Worm (Caenorhabditis elegans) whole organism, L1 larva: ENCODE measurements around the gene C37H5.13.

Source experiments
- C34B4.2 ChIP-seq: sonication (generic microtip); optimal IDR thresholded peaks from 2 replicates; lab custom pipeline; 2017; ENCODE audit warnings: mild to moderate bottlenecking, missing genetic modification characterization, missing compliant biosample characterization
- lsy-2 ChIP-seq, 2 experiments: fragments of 150-350 bp; optimal IDR thresholded peaks; 2 replicates each; lab custom pipeline; 2014; ENCODE audit warnings: missing biosample characterization in 2 of 2, missing genetic modification characterization in 2 of 2
- nhr-76 ChIP-seq: sonication (generic microtip); optimal IDR thresholded peaks from 2 replicates; lab custom pipeline; 2017; ENCODE audit warnings: missing biosample characterization, missing genetic modification characterization

DNA sequence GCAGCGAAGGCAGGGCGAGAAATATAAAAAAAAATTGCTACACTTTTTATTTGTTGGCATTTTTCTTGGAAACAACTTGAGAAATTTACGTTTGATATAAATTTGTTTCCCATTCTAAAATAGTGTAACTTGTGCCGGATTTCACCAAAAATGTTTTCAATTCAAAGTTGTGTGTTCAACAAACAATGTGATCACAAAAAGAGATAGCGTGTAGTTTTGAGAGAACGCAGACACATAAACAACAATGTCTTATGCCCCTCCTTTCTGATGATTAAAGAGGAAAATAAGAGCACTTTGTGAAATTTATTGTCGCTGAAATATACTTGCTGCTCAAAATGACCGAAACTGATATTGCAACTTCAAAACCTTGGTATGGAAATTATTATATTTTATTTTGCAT, 15.3 kb downstream of the C37H5.13 start, which contains the start of gene abhd-5.1:
- no peak for TF ChIP-seq lsy-2 (tag; optimal IDR thresholded peaks at IDR 0.05; lab: Kevin White, UChicago)
- no peak for TF ChIP-seq nhr-76 (tag; lab: Kevin White, UChicago)
- no peak for TF ChIP-seq C34B4.2 (tag; lab: Kevin White, UChicago)
